Fruit fly (Drosophila melanogaster): ENCODE results near the gene CG46320.

Gene CG46320

DNA sequence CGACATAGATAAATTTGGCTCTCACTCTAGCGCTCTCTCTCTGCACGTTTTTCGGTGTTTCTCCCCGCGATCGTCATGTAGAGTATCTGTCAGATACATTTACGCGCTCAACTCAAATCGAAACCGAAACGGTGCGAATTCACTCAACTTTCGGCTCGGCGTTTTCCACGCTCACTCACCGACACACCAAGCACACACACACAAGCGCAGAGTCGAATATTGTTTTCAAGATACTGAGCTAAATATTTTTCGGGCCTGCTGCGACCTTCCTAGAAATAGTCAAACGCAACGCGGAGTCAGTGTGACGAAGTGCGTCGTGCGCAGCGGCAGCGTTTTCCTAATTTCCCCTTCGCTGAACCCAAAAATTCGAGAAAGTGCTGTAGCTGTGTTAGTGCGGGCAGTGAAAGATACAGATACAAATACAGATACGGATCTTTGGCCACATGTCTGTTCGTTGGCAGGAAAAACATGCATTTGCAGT is 9.5 kb upstream of the CG46320 start, which contains the start of gene lin-28 (continued):
- TF ChIP-seq cato (GFP tag; optimal IDR thresholded peaks at IDR 0.05; ENCODE audit: borderline replicate concordance) = no peak
- TF ChIP-seq tap (tag; optimal IDR thresholded peaks at IDR 0.05) = no peak
- no peak for TF ChIP-seq CG7556 (GFP tag; optimal IDR thresholded peaks at IDR 0.05)
- TF ChIP-seq Mrtf (GFP tag; IDR thresholded peaks at IDR 0.05) = no peak
- TF ChIP-seq tin (GFP tag; optimal IDR thresholded peaks at IDR 0.05) = no peak
- no peak for TF ChIP-seq Fer3 (tag; optimal IDR thresholded peaks at IDR 0.05)
- TF ChIP-seq sima (GFP tag; optimal IDR thresholded peaks at IDR 0.05) = no peak
- TF ChIP-seq CG34224 (GFP tag; IDR thresholded peaks at IDR 0.05; ENCODE audit: partially characterized antibody) = peak; percentile 37; the same call in 2 of the 3 replicates
- TF ChIP-seq CG31388 (GFP tag; optimal IDR thresholded peaks at IDR 0.05) = no peak
- no peak for TF ChIP-seq crol (GFP tag; IDR thresholded peaks at IDR 0.05)
- TF ChIP-seq CG3407 (GFP tag; optimal IDR thresholded peaks at IDR 0.05) = no peak
- TF ChIP-seq CG11504 (tag; optimal IDR thresholded peaks at IDR 0.05) = no peak
- 0 out of 3 replicates have a peak, but pooled peaks have one; percentile 15 for TF ChIP-seq ken (GFP tag; IDR thresholded peaks at IDR 0.05)
- no peak for TF ChIP-seq CG4282 (GFP tag; optimal IDR thresholded peaks at IDR 0.05)
- TF ChIP-seq chif (GFP tag; optimal IDR thresholded peaks at IDR 0.05) = no peak
- TF ChIP-seq disco-r (GFP tag; optimal IDR thresholded peaks at IDR 0.05) = no peak
- TF ChIP-seq Sry-δ (GFP tag; optimal IDR thresholded peaks at IDR 0.05) = no peak
- TF ChIP-seq H15 (GFP tag; IDR thresholded peaks at IDR 0.05) = no peak
- TF ChIP-seq CG3163 (GFP tag; optimal IDR thresholded peaks at IDR 0.05) = peak; percentile 53
- no peak for TF ChIP-seq Sox102F (GFP tag; optimal IDR thresholded peaks at IDR 0.05)
- TF ChIP-seq CG6791 (GFP tag; IDR thresholded peaks at IDR 0.05; ENCODE audit: partially characterized antibody) = peak; percentile 65; the same call in 2 of the 3 replicates
- no peak for TF ChIP-seq lmd (GFP tag; IDR thresholded peaks at IDR 0.05)
- peak; percentile 2 for TF ChIP-seq stwl (tag; optimal IDR thresholded peaks at IDR 0.05)
- peak; percentile 83 for TF ChIP-seq D (optimal IDR thresholded peaks at IDR 0.05)
- no peak for TF ChIP-seq D (GFP tag; optimal IDR thresholded peaks at IDR 0.05)
- TF ChIP-seq CG3838 (GFP tag; optimal IDR thresholded peaks at IDR 0.05) = no peak
- no peak for TF ChIP-seq Bteb2 (GFP tag; optimal IDR thresholded peaks at IDR 0.05)
- no peak for TF ChIP-seq Rfx (GFP tag; IDR thresholded peaks at IDR 0.05)
- no peak for TF ChIP-seq jigr1 (GFP tag; IDR thresholded peaks at IDR 0.05)
- TF ChIP-seq croc (GFP tag; conservative IDR thresholded peaks at IDR 0.05) = no peak
- no peak for TF ChIP-seq CG4404 (GFP tag; IDR thresholded peaks at IDR 0.05)
- no peak for TF ChIP-seq Dek (tag; optimal IDR thresholded peaks at IDR 0.05)
- no peak for TF ChIP-seq Elba2 (GFP tag; optimal IDR thresholded peaks at IDR 0.05)
- TF ChIP-seq dan (GFP tag; IDR thresholded peaks at IDR 0.05) = no peak
- TF ChIP-seq BEAF-32 (GFP tag; optimal IDR thresholded peaks at IDR 0.05) = no peak
- TF ChIP-seq CG5180 (GFP tag; optimal IDR thresholded peaks at IDR 0.05) = peak; percentile 71
- TF ChIP-seq Scr (GFP tag; IDR thresholded peaks at IDR 0.05; ENCODE audit: partially characterized antibody) = peak; percentile 31
- no peak for TF ChIP-seq lov (optimal IDR thresholded peaks at IDR 0.05)
- 0 out of 3 replicates have a peak, but pooled peaks have one; percentile 52 for TF ChIP-seq lov (GFP tag; IDR thresholded peaks at IDR 0.05)
- TF ChIP-seq Spps (tag; optimal IDR thresholded peaks at IDR 0.05) = no peak
- no peak for TF ChIP-seq sob (GFP tag; IDR thresholded peaks at IDR 0.05)
- peak in 1 of 2 experiments; percentile 68 for TF ChIP-seq tll (GFP tag; optimal IDR thresholded peaks at IDR 0.05)
- TF ChIP-seq aop (GFP tag; IDR thresholded peaks at IDR 0.05) = no peak
- no peak for TF ChIP-seq phol (tag; optimal IDR thresholded peaks at IDR 0.05)
- TF ChIP-seq Adf1 (GFP tag; IDR thresholded peaks at IDR 0.05) = peak; percentile 67
- TF ChIP-seq pros (GFP tag; optimal IDR thresholded peaks at IDR 0.05) = peak; percentile 80
- TF ChIP-seq nerfin-1 (tag; optimal IDR thresholded peaks at IDR 0.05) = peak; percentile 25
- no peak for TF ChIP-seq CG6813 (GFP tag; optimal IDR thresholded peaks at IDR 0.05)
- peak; percentile 1 for TF ChIP-seq CG1233 (GFP tag; optimal IDR thresholded peaks at IDR 0.05)
- peak; percentile 21 for TF ChIP-seq YL-1 (GFP tag; optimal IDR thresholded peaks at IDR 0.05)
- TF ChIP-seq Gsc (GFP tag; IDR thresholded peaks at IDR 0.05) = no peak
